Worm (Caenorhabditis elegans): ENCODE data around the gene W10C4.1.

ce11 chrIII:209695-210091 is 2.8 kb upstream of the W10C4.1 start, which contains the start of gene klp-20:
- TF ChIP-seq him-1 (tag; optimal IDR thresholded peaks at IDR 0.05) (no peak), W03F9.2 (tag; optimal IDR thresholded peaks at IDR 0.05) (no peak), dao-5 (tag; optimal IDR thresholded peaks at IDR 0.05) (no peak)

Measured in whole organism, L4/young adult.